Worm (Caenorhabditis elegans) whole organism, L4 larva: ENCODE results near the gene mth-1.

Experiments
- F10B5.3 ChIP-seq: sonication (generic microtip); optimal IDR thresholded peaks from 2 replicates; lab custom pipeline; 2016; ENCODE audit warnings: mild to moderate bottlenecking, missing genetic modification characterization, missing compliant biosample characterization
- F26F4.8 ChIP-seq: fragments of 200-800 bp; sonication (Bioruptor generic); conservative IDR thresholded peaks from 2 replicates; pipeline ENCODE4 v1.3.6; 2022; ENCODE audit warnings: missing genetic modification characterization, missing compliant biosample characterization
- F44E2.7 ChIP-seq: fragments of 200-800 bp; sonication (Bioruptor generic); IDR thresholded peaks from 2 replicates; pipeline ENCODE4 v2.1.2; 2022; ENCODE audit warnings: missing genetic modification characterization, missing compliant biosample characterization
- F49E8.2 ChIP-seq: sonication (generic microtip); optimal IDR thresholded peaks from 2 replicates; lab custom pipeline; 2016; ENCODE audit warnings: missing compliant biosample characterization, mild to moderate bottlenecking, missing genetic modification characterization, borderline replicate concordance
- R02D3.7 ChIP-seq: fragments of 150-350 bp; sonication (generic microtip); optimal IDR thresholded peaks from 3 replicates; lab custom pipeline; 2014; ENCODE audit warnings: missing biosample characterization, missing genetic modification characterization
- T20F7.1 ChIP-seq: fragments of 200-800 bp; sonication (Bioruptor generic); optimal IDR thresholded peaks from 2 replicates; lab custom pipeline; 2018; ENCODE audit warnings: mild to moderate bottlenecking, missing genetic modification characterization, missing compliant biosample characterization
- ZK337.2 ChIP-seq: fragments of 200-800 bp; sonication (Bioruptor generic); IDR thresholded peaks from 2 replicates; pipeline ENCODE4 v1.3.6; 2022; ENCODE audit warnings: missing genetic modification reagents, missing genetic modification characterization, missing compliant biosample characterization
- ZK546.5 ChIP-seq, 2 experiments: sonication (generic microtip); optimal IDR thresholded peaks; 2 replicates each; lab custom pipeline; 2017; ENCODE audit warnings: missing biosample characterization in 2 of 2, missing genetic modification characterization in 2 of 2
- aly-2 ChIP-seq: sonication (generic microtip); optimal IDR thresholded peaks from 2 replicates; lab custom pipeline; 2018; ENCODE audit warnings: missing biosample characterization, missing genetic modification characterization
- ceh-20 ChIP-seq: fragments of 200-800 bp; sonication (Bioruptor generic); IDR thresholded peaks from 2 replicates; pipeline ENCODE4 v1.3.6; 2022; ENCODE audit warnings: missing genetic modification reagents, missing genetic modification characterization, missing compliant biosample characterization
- ceh-32 ChIP-seq: sonication (generic microtip); optimal IDR thresholded peaks from 2 replicates; lab custom pipeline; 2016; ENCODE audit warnings: mild to moderate bottlenecking, missing genetic modification characterization, missing compliant biosample characterization; ENCODE audit not compliant: poor library complexity
- ceh-44 ChIP-seq: fragments of 200-800 bp; sonication (Bioruptor generic); IDR thresholded peaks from 2 replicates; pipeline ENCODE4 v1.3.6; 2022; ENCODE audit warnings: missing genetic modification reagents, missing genetic modification characterization, missing compliant biosample characterization
- ces-1 ChIP-seq: fragments of 150-350 bp; sonication (generic microtip); optimal IDR thresholded peaks from 4 replicates; lab custom pipeline; 2014; ENCODE audit warnings: missing biosample characterization, missing genetic modification reagents, missing genetic modification characterization
- daf-19 ChIP-seq: fragments of 200-800 bp; sonication (Bioruptor generic); conservative IDR thresholded peaks from 2 replicates; pipeline ENCODE4 v1.3.6; 2022; ENCODE audit warnings: missing genetic modification characterization, missing compliant biosample characterization
- dmd-9 ChIP-seq: fragments of 200-800 bp; sonication (Bioruptor generic); IDR thresholded peaks from 2 replicates; pipeline ENCODE4 v1.3.6; 2022; ENCODE audit warnings: missing genetic modification reagents, missing genetic modification characterization, missing compliant biosample characterization
- fos-1 ChIP-seq: fragments of 150-350 bp; optimal IDR thresholded peaks from 2 replicates; lab custom pipeline; 2014; ENCODE audit warnings: missing biosample characterization, missing genetic modification characterization
- gei-8 ChIP-seq: fragments of 200-800 bp; sonication (Bioruptor generic); optimal IDR thresholded peaks from 2 replicates; lab custom pipeline; 2018; ENCODE audit warnings: mild to moderate bottlenecking, missing genetic modification characterization, missing compliant biosample characterization
- hif-1 ChIP-seq, 2 experiments: sonication (generic microtip); optimal IDR thresholded peaks; 2 replicates each; lab custom pipeline; 2016 to 2017; ENCODE audit warnings: missing compliant biosample characterization in 2 of 2, missing genetic modification characterization in 2 of 2, missing genetic modification reagents in 2 of 2, missing genotype in 2 of 2, mild to moderate bottlenecking in 1 of 2
- hlh-11 ChIP-seq: fragments of 200-800 bp; sonication (Bioruptor generic); optimal IDR thresholded peaks from 2 replicates; lab custom pipeline; 2018; ENCODE audit warnings: mild to moderate bottlenecking, missing genetic modification characterization, missing compliant biosample characterization
- hlh-30 ChIP-seq: sonication (generic microtip); optimal IDR thresholded peaks from 2 replicates; lab custom pipeline; 2017; ENCODE audit warnings: antibody characterized with exemption, mild to moderate bottlenecking, missing genetic modification characterization, missing compliant biosample characterization; ENCODE audit not compliant: insufficient read depth
- hmg-1.1 ChIP-seq: fragments of 200-800 bp; sonication (Bioruptor generic); IDR thresholded peaks from 2 replicates; pipeline ENCODE4 v1.3.6; 2022; ENCODE audit warnings: missing genetic modification reagents, missing genetic modification characterization, missing compliant biosample characterization
- jun-1 ChIP-seq: fragments of 150-350 bp; optimal IDR thresholded peaks from 2 replicates; lab custom pipeline; 2014; ENCODE audit warnings: missing biosample characterization, missing genetic modification reagents, missing genetic modification characterization
- lim-7 ChIP-seq: fragments of 200-800 bp; sonication (Bioruptor generic); IDR thresholded peaks from 2 replicates; pipeline ENCODE4 v1.3.6; 2022; ENCODE audit warnings: missing genetic modification characterization, missing compliant biosample characterization
- lin-29 ChIP-seq: fragments of 200-800 bp; sonication (Bioruptor generic); IDR thresholded peaks from 2 replicates; pipeline ENCODE4 v1.3.6; 2022; ENCODE audit warnings: missing genetic modification reagents, missing genetic modification characterization, missing compliant biosample characterization
- lin-38 ChIP-seq: fragments of 200-800 bp; sonication (Bioruptor generic); IDR thresholded peaks from 2 replicates; pipeline ENCODE4 v1.3.6; 2022; ENCODE audit warnings: missing genetic modification reagents, missing genetic modification characterization, missing compliant biosample characterization
- lin-39 ChIP-seq: fragments of 150-350 bp; optimal IDR thresholded peaks from 2 replicates; lab custom pipeline; 2014; ENCODE audit warnings: missing biosample characterization, missing genetic modification reagents, missing genetic modification characterization
- lir-3 ChIP-seq: sonication (generic microtip); optimal IDR thresholded peaks from 2 replicates; lab custom pipeline; 2016; ENCODE audit warnings: mild to moderate bottlenecking, missing genetic modification characterization, missing compliant biosample characterization
- madf-9 ChIP-seq: fragments of 200-800 bp; sonication (Bioruptor generic); conservative IDR thresholded peaks from 2 replicates; pipeline ENCODE4 v1.3.6; 2022; ENCODE audit warnings: missing genetic modification reagents, missing genetic modification characterization, missing compliant biosample characterization
- mdt-29 ChIP-seq: fragments of 200-800 bp; sonication (Bioruptor generic); IDR thresholded peaks from 2 replicates; pipeline ENCODE4 v1.3.6; 2022; ENCODE audit warnings: missing genetic modification reagents, missing genetic modification characterization, missing compliant biosample characterization
- mep-1 ChIP-seq: fragments of 150-350 bp; sonication (generic microtip); optimal IDR thresholded peaks from 3 replicates; lab custom pipeline; 2014; ENCODE audit warnings: missing biosample characterization, missing genetic modification characterization
- mxl-2 ChIP-seq: fragments of 200-800 bp; sonication (Bioruptor generic); conservative IDR thresholded peaks from 2 replicates; pipeline ENCODE4 v1.3.6; 2022; ENCODE audit warnings: missing genetic modification reagents, missing genetic modification characterization, missing compliant biosample characterization
- mxl-3 ChIP-seq: fragments of 200-800 bp; sonication (Bioruptor generic); optimal IDR thresholded peaks from 2 replicates; lab custom pipeline; 2018; ENCODE audit warnings: mild to moderate bottlenecking, missing genetic modification characterization, missing compliant biosample characterization
- nhr-102 ChIP-seq: sonication (generic microtip); optimal IDR thresholded peaks from 2 replicates; lab custom pipeline; 2016; ENCODE audit warnings: mild to moderate bottlenecking, missing genetic modification characterization, moderate library complexity, missing compliant biosample characterization
- nhr-237 ChIP-seq: sonication (generic microtip); optimal IDR thresholded peaks from 2 replicates; lab custom pipeline; 2017; ENCODE audit warnings: missing biosample characterization, missing genetic modification characterization
- nhr-25 ChIP-seq: sonication (generic microtip); optimal IDR thresholded peaks from 2 replicates; lab custom pipeline; 2017; ENCODE audit warnings: missing genetic modification characterization, mild to moderate bottlenecking, missing compliant biosample characterization, antibody characterized with exemption, moderate library complexity, borderline replicate concordance; ENCODE audit not compliant: insufficient read depth
- nhr-48 ChIP-seq: sonication (generic microtip); optimal IDR thresholded peaks from 2 replicates; lab custom pipeline; 2016; ENCODE audit warnings: mild to moderate bottlenecking, missing genetic modification characterization, missing compliant biosample characterization
- nhr-76 ChIP-seq: fragments of 150-350 bp; optimal IDR thresholded peaks from 2 replicates; lab custom pipeline; 2014; ENCODE audit warnings: missing biosample characterization, missing genetic modification characterization
- pha-4 ChIP-seq, 2 experiments: fragments of 150-350 bp in 1 of 2; fragments of 200-800 bp in 1 of 2; sonication (Bioruptor generic) in 1 of 2; IDR thresholded peaks in 1 of 2; optimal IDR thresholded peaks in 1 of 2; 2 replicates each; pipeline versions ENCODE4 v1.3.6 to Lab custom; 2014 to 2022; ENCODE audit warnings: missing genetic modification characterization in 2 of 2, missing genetic modification reagents in 2 of 2, missing biosample characterization in 1 of 2, missing compliant biosample characterization in 1 of 2
- pqm-1 ChIP-seq: sonication (generic microtip); optimal IDR thresholded peaks from 2 replicates; lab custom pipeline; 2017; ENCODE audit warnings: missing biosample characterization, missing genetic modification characterization
- saeg-2 ChIP-seq: fragments of 200-800 bp; sonication (Bioruptor generic); IDR thresholded peaks from 2 replicates; pipeline ENCODE4 v1.3.6; 2022; ENCODE audit warnings: missing genetic modification reagents, missing genetic modification characterization, missing compliant biosample characterization
- snpc-4 ChIP-seq: fragments of 150-350 bp; optimal IDR thresholded peaks from 2 replicates; lab custom pipeline; 2014; ENCODE audit warnings: missing biosample characterization, missing genetic modification characterization
- tra-1 ChIP-seq: fragments of 200-800 bp; sonication (Bioruptor generic); IDR thresholded peaks from 2 replicates; pipeline ENCODE4 v1.3.6; 2022; ENCODE audit warnings: missing genetic modification reagents, missing genetic modification characterization, missing compliant biosample characterization
- unc-130 ChIP-seq: sonication (generic microtip); optimal IDR thresholded peaks from 2 replicates; lab custom pipeline; 2016; ENCODE audit warnings: missing genetic modification reagents, missing genetic modification characterization, missing compliant biosample characterization
- unc-62 ChIP-seq, 3 experiments: fragments of 150-350 bp in 1 of 3; sonication (generic microtip); optimal IDR thresholded peaks in 2 of 3; peaks in 1 of 3; 1 replicate in 1 of 3; 2 replicates in 2 of 3; lab custom pipeline; 2014 to 2017; ENCODE audit warnings: missing biosample characterization in 3 of 3, missing genetic modification characterization in 3 of 3, missing genetic modification reagents in 3 of 3, missing genotype in 1 of 3
- vab-7 ChIP-seq: fragments of 200-800 bp; sonication (Bioruptor generic); IDR thresholded peaks from 2 replicates; pipeline ENCODE4 v1.3.6; 2022; ENCODE audit warnings: missing genetic modification reagents, missing genetic modification characterization, missing compliant biosample characterization
- zfp-2 ChIP-seq: sonication (generic microtip); optimal IDR thresholded peaks from 2 replicates; lab custom pipeline; 2016; ENCODE audit warnings: mild to moderate bottlenecking, missing genetic modification characterization, missing compliant biosample characterization
- zfp-3 ChIP-seq: fragments of 200-800 bp; sonication (Bioruptor generic); conservative IDR thresholded peaks from 2 replicates; pipeline ENCODE4 v1.3.6; 2022; ENCODE audit warnings: missing genetic modification reagents, missing genetic modification characterization, missing compliant biosample characterization
- zip-2 ChIP-seq: fragments of 150-350 bp; optimal IDR thresholded peaks from 2 replicates; lab custom pipeline; 2014; ENCODE audit warnings: missing biosample characterization, missing genetic modification characterization
- ztf-7 ChIP-seq: fragments of 150-350 bp; optimal IDR thresholded peaks from 2 replicates; lab custom pipeline; 2014; ENCODE audit warnings: missing biosample characterization, missing genetic modification characterization

The mth-1 gene

DNA sequence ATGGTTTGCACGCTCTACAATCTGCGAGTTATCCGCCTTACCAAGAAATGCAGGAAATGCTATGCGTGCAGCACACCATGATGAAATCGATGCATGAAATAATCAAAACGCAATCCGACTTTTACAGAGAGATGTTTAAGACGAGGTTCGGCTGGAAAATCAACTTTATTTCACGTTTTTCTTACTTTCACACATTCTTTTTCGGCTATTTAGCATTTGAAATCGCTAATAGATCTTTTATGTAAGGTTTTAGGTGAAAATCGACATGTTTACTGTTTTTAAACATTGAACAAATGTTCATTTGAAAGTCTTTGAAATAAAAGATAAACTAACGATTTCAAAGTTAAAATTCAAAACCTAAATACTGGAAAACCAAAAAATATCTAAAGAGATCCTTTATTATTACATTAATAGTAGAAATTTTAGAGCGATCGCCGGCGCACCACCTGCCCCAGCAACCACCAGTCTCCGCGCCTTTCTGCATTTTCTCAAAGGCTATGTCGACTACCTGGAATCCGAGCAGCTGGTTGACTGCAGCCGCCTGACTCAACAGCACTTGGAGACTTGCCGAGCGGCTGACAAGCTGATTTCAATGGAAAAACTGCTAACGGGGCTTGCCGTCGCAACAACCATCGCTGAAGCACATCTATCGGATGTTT lies 24.7 kb upstream of the mth-1 start (continued):
- TF ChIP-seq tra-1 (GFP tag; lab: Robert Waterston, UW) (no peak), nhr-102 (no peak), hif-1 (tag; optimal IDR thresholded peaks at IDR 0.05; lab: Kevin White, UChicago) (no peak), unc-62 (GFP tag; optimal IDR thresholded peaks at IDR 0.05 in 1 of 2; lab: Kevin White, UChicago) (peak in 1 of 2 experiments; percentile 89), unc-62 (tag; optimal IDR thresholded peaks at IDR 0.05; lab: Kevin White, UChicago) (no peak), hlh-11 (no peak), jun-1 (no peak), pha-4 (GFP tag; IDR thresholded peaks at IDR 0.05; lab: Robert Waterston, UW) (peak; percentile 53), pha-4 (tag; optimal IDR thresholded peaks at IDR 0.05; lab: Kevin White, UChicago) (no peak), snpc-4 (tag; lab: Kevin White, UChicago) (no peak), F44E2.7 (GFP tag; lab: Robert Waterston, UW) (no peak), nhr-48 (tag; lab: Kevin White, UChicago) (no peak), aly-2 (tag; lab: Kevin White, UChicago) (no peak), lin-29 (GFP tag; lab: Robert Waterston, UW) (no peak), vab-7 (GFP tag; lab: Robert Waterston, UW) (no peak), dmd-9 (GFP tag; lab: Robert Waterston, UW) (no peak), lir-3 (tag; lab: Kevin White, UChicago) (no peak), F26F4.8 (GFP tag; lab: Robert Waterston, UW) (peak; percentile 66; the same call in 1 of the 2 replicates), hmg-1.1 (GFP tag; lab: Robert Waterston, UW) (no peak), ceh-44 (GFP tag; lab: Robert Waterston, UW) (no peak), nhr-25 (tag; lab: Kevin White, UChicago) (no peak), lin-39 (no peak), zip-2 (tag; lab: Kevin White, UChicago) (no peak), F10B5.3 (tag; lab: Kevin White, UChicago) (no peak), ceh-32 (tag; lab: Kevin White, UChicago) (no peak), fos-1 (tag; lab: Kevin White, UChicago) (no peak), nhr-237 (tag; lab: Kevin White, UChicago) (no peak), unc-130 (GFP tag; lab: Kevin White, UChicago) (no peak), zfp-3 (GFP tag; lab: Robert Waterston, UW) (no peak), hlh-30 (tag; lab: Kevin White, UChicago) (no peak), ces-1 (GFP tag; lab: Kevin White, UChicago) (no peak), nhr-76 (no peak), ztf-7 (tag; lab: Kevin White, UChicago) (no peak), ceh-20 (GFP tag; lab: Robert Waterston, UW) (no peak), R02D3.7 (tag; lab: Kevin White, UChicago) (no peak), T20F7.1 (GFP tag; lab: Kevin White, UChicago) (no peak), mdt-29 (GFP tag; lab: Robert Waterston, UW) (no peak), pqm-1 (tag; lab: Kevin White, UChicago) (no peak), mxl-2 (GFP tag; lab: Robert Waterston, UW) (no peak), saeg-2 (0 out of 2 replicates have a peak, but pooled peaks have one; percentile 29), lim-7 (GFP tag; lab: Robert Waterston, UW) (no peak), zfp-2 (tag; lab: Kevin White, UChicago) (no peak), daf-19 (no peak), F49E8.2 (tag; lab: Kevin White, UChicago) (peak; percentile 20), mep-1 (tag; lab: Kevin White, UChicago) (no peak), madf-9 (GFP tag; lab: Robert Waterston, UW) (no peak), ZK337.2 (no peak), gei-8 (GFP tag; lab: Kevin White, UChicago) (no peak), ZK546.5 (tag; optimal IDR thresholded peaks at IDR 0.05; lab: Kevin White, UChicago) (no peak), mxl-3 (GFP tag; lab: Kevin White, UChicago) (no peak), lin-38 (GFP tag; lab: Robert Waterston, UW) (peak; percentile 59)
